Fruit fly (Drosophila melanogaster) whole organism, embryonic: ENCODE measurements around the gene CG15170.

ENCODE experiments used
- Asciz ChIP-seq: fragments of 200-800 bp; sonication (Bioruptor generic); optimal IDR thresholded peaks from 2 replicates; lab custom pipeline; 2017; ENCODE audit warnings: missing biosample characterization, mild to moderate bottlenecking, missing genetic modification characterization, missing genetic modification reagents
- CG10321 ChIP-seq: fragments of 200-800 bp; sonication (Bioruptor generic); IDR thresholded peaks from 2 replicates; pipeline ENCODE4 v1.3.6; 2022; ENCODE audit warnings: missing biosample characterization, missing genetic modification characterization
- CG10959 ChIP-seq: fragments of 200-800 bp; sonication (Bioruptor generic); IDR thresholded peaks from 2 replicates; pipeline ENCODE4 v1.3.6; 2022; ENCODE audit warnings: missing biosample characterization, missing genetic modification characterization
- CG11247 ChIP-seq: fragments of 200-800 bp; sonication (Bioruptor generic); IDR thresholded peaks from 2 replicates; pipeline ENCODE4 v1.3.6; 2022; ENCODE audit warnings: missing biosample characterization, missing genetic modification characterization
- CG1233 ChIP-seq: fragments of 200-800 bp; sonication (Bioruptor generic); optimal IDR thresholded peaks from 4 replicates; lab custom pipeline; 2018; ENCODE audit warnings: missing biosample characterization, mild to moderate bottlenecking, missing genetic modification characterization
- CG12769 ChIP-seq: fragments of 200-800 bp; sonication (Bioruptor generic); optimal IDR thresholded peaks from 2 replicates; lab custom pipeline; 2019; ENCODE audit warnings: missing biosample characterization, mild to moderate bottlenecking, missing genetic modification characterization, moderate library complexity
- CG14965 ChIP-seq: fragments of 200-800 bp; sonication (Bioruptor generic); optimal IDR thresholded peaks from 2 replicates; lab custom pipeline; 2016; ENCODE audit warnings: missing biosample characterization, missing genetic modification characterization, borderline replicate concordance
- CG15269 ChIP-seq: fragments of 200-800 bp; sonication (Bioruptor generic); optimal IDR thresholded peaks from 2 replicates; lab custom pipeline; 2018; ENCODE audit warnings: missing biosample characterization, mild to moderate bottlenecking, missing genetic modification characterization, moderate library complexity
- CG15479 ChIP-seq: fragments of 200-800 bp; sonication (Bioruptor generic); optimal IDR thresholded peaks from 3 replicates; lab custom pipeline; 2019; ENCODE audit warnings: missing biosample characterization, mild to moderate bottlenecking, missing genetic modification characterization, moderate library complexity
- CG1647 ChIP-seq: fragments of 200-800 bp; sonication (Bioruptor generic); optimal IDR thresholded peaks from 3 replicates; lab custom pipeline; 2016; ENCODE audit warnings: missing biosample characterization, missing genetic modification characterization
- CG18011 ChIP-seq: fragments of 200-800 bp; sonication (Bioruptor generic); optimal IDR thresholded peaks from 2 replicates; lab custom pipeline; 2017; ENCODE audit warnings: missing biosample characterization, missing genetic modification characterization, mild to moderate bottlenecking, moderate library complexity, missing genotype
- CG18599 ChIP-seq: fragments of 200-800 bp; sonication (Bioruptor generic); optimal IDR thresholded peaks from 3 replicates; lab custom pipeline; 2017; ENCODE audit warnings: missing biosample characterization, missing genetic modification characterization, mild to moderate bottlenecking, moderate library complexity, missing genetic modification reagents
- CG18619 ChIP-seq: fragments of 200-800 bp; sonication (Bioruptor generic); optimal IDR thresholded peaks from 3 replicates; lab custom pipeline; 2017; ENCODE audit warnings: missing biosample characterization, mild to moderate bottlenecking, missing genetic modification characterization
- CG2202 ChIP-seq: fragments of 200-800 bp; sonication (Bioruptor generic); optimal IDR thresholded peaks from 2 replicates; lab custom pipeline; 2018; ENCODE audit warnings: missing biosample characterization, mild to moderate bottlenecking, missing genetic modification characterization
- CG31365 ChIP-seq: fragments of 200-800 bp; sonication (Bioruptor generic); optimal IDR thresholded peaks from 2 replicates; lab custom pipeline; 2018; ENCODE audit warnings: missing biosample characterization, mild to moderate bottlenecking, missing genetic modification characterization
- CG32767 ChIP-seq: fragments of 200-800 bp; sonication (Bioruptor generic); IDR thresholded peaks from 2 replicates; pipeline ENCODE4 v1.3.6; 2022; ENCODE audit warnings: missing biosample characterization, missing genetic modification characterization
- CG4404 ChIP-seq: fragments of 200-800 bp; sonication (Bioruptor generic); IDR thresholded peaks from 2 replicates; pipeline ENCODE4 v1.3.6; 2022; ENCODE audit warnings: missing biosample characterization, missing genetic modification characterization
- CG6689 ChIP-seq: fragments of 200-800 bp; sonication (Bioruptor generic); IDR thresholded peaks from 2 replicates; pipeline ENCODE4 v1.3.6; 2022; ENCODE audit warnings: missing biosample characterization, missing genetic modification characterization
- CG7987 ChIP-seq: fragments of 200-800 bp; sonication (Bioruptor generic); optimal IDR thresholded peaks from 2 replicates; lab custom pipeline; 2018; ENCODE audit warnings: missing biosample characterization, mild to moderate bottlenecking, missing genetic modification characterization, moderate library complexity
- CG9215 ChIP-seq: fragments of 200-800 bp; sonication (Bioruptor generic); IDR thresholded peaks from 2 replicates; pipeline ENCODE4 v1.3.6; 2022; ENCODE audit warnings: missing biosample characterization, missing genetic modification characterization
- Eip74EF ChIP-seq, 2 experiments: fragments of 200-800 bp in 1 of 2; fragments of >200 bp in 1 of 2; sonication (Bioruptor generic) in 1 of 2; optimal IDR thresholded peaks; 2 replicates each; lab custom pipeline; 2017 to 2019; ENCODE audit warnings: missing biosample characterization in 2 of 2, missing genetic modification characterization in 2 of 2, mild to moderate bottlenecking in 1 of 2, moderate library complexity in 1 of 2
- H2.0 ChIP-seq: fragments of 200-800 bp; sonication (Bioruptor generic); IDR thresholded peaks from 2 replicates; pipeline ENCODE4 v1.3.6; 2022; ENCODE audit warnings: missing biosample characterization, missing genetic modification characterization
- Hey ChIP-seq: fragments of 200-800 bp; sonication (Bioruptor generic); optimal IDR thresholded peaks from 3 replicates; lab custom pipeline; 2018; ENCODE audit warnings: missing biosample characterization, mild to moderate bottlenecking, missing genetic modification characterization
- Hmx ChIP-seq: fragments of 200-800 bp; sonication (Bioruptor generic); optimal IDR thresholded peaks from 2 replicates; lab custom pipeline; 2016; ENCODE audit warnings: missing biosample characterization, missing genetic modification characterization
- Hr39 ChIP-seq: fragments of >200 bp; optimal IDR thresholded peaks from 2 replicates; lab custom pipeline; 2017
- Jarid2 ChIP-seq: fragments of 200-800 bp; sonication (Bioruptor generic); optimal IDR thresholded peaks from 3 replicates; lab custom pipeline; 2017; ENCODE audit warnings: mild to moderate bottlenecking, missing biosample characterization, missing genetic modification reagents, missing genetic modification characterization
- Myb ChIP-seq: fragments of 200-800 bp; sonication (Bioruptor generic); optimal IDR thresholded peaks from 2 replicates; lab custom pipeline; 2016; ENCODE audit warnings: missing biosample characterization, missing genetic modification characterization
- Sin3A ChIP-seq: fragments of >200 bp; optimal IDR thresholded peaks from 2 replicates; lab custom pipeline; 2018
- Sry-β ChIP-seq: fragments of 200-800 bp; sonication (Bioruptor generic); optimal IDR thresholded peaks from 2 replicates; lab custom pipeline; 2018; ENCODE audit warnings: missing biosample characterization, mild to moderate bottlenecking, missing genetic modification characterization, moderate library complexity
- Xbp1 ChIP-seq: fragments of 200-800 bp; sonication (Bioruptor generic); optimal IDR thresholded peaks from 3 replicates; lab custom pipeline; 2016; ENCODE audit warnings: missing biosample characterization, mild to moderate bottlenecking, missing genetic modification characterization
- bcd ChIP-seq: fragments of 200-800 bp; sonication (Bioruptor generic); optimal IDR thresholded peaks from 2 replicates; lab custom pipeline; 2017; ENCODE audit warnings: missing biosample characterization, mild to moderate bottlenecking, missing genetic modification characterization
- btn ChIP-seq: fragments of 200-800 bp; sonication (Bioruptor generic); optimal IDR thresholded peaks from 2 replicates; lab custom pipeline; 2016; ENCODE audit warnings: missing biosample characterization, missing genetic modification characterization
- chm ChIP-seq: fragments of 200-800 bp; sonication (Bioruptor generic); IDR thresholded peaks from 2 replicates; pipeline ENCODE4 v1.3.6; 2022; ENCODE audit warnings: missing biosample characterization, missing genetic modification characterization
- cwo ChIP-seq: fragments of 200-800 bp; sonication (Bioruptor generic); optimal IDR thresholded peaks from 3 replicates; lab custom pipeline; 2017; ENCODE audit warnings: missing biosample characterization, missing genetic modification characterization, mild to moderate bottlenecking, moderate library complexity, missing genetic modification reagents
- fd102C ChIP-seq: fragments of 200-800 bp; sonication (Bioruptor generic); optimal IDR thresholded peaks from 2 replicates; lab custom pipeline; 2018; ENCODE audit warnings: missing biosample characterization, mild to moderate bottlenecking, missing genetic modification characterization, moderate library complexity
- gem ChIP-seq: fragments of 200-800 bp; sonication (Bioruptor generic); optimal IDR thresholded peaks from 2 replicates; lab custom pipeline; 2019; ENCODE audit warnings: missing biosample characterization, mild to moderate bottlenecking, missing genetic modification characterization, moderate library complexity
- her ChIP-seq: fragments of 200-800 bp; sonication (Bioruptor generic); optimal IDR thresholded peaks from 2 replicates; lab custom pipeline; 2016; ENCODE audit warnings: missing biosample characterization, missing genetic modification characterization
- hkb ChIP-seq, 2 experiments: fragments of 200-800 bp in 1 of 2; fragments of >200 bp in 1 of 2; sonication (Bioruptor generic) in 1 of 2; IDR thresholded peaks in 1 of 2; optimal IDR thresholded peaks in 1 of 2; 2 replicates each; pipeline versions ENCODE4 v1.3.6 to Lab custom; 2017 to 2022; ENCODE audit warnings: missing biosample characterization in 1 of 2, missing genetic modification characterization in 1 of 2
- hth ChIP-seq: fragments of >200 bp; optimal IDR thresholded peaks from 2 replicates; lab custom pipeline; 2017; ENCODE audit warnings: inconsistent platforms
- ind ChIP-seq: fragments of 200-800 bp; sonication (Bioruptor generic); optimal IDR thresholded peaks from 3 replicates; lab custom pipeline; 2016; ENCODE audit warnings: missing biosample characterization, missing genetic modification characterization
- insv ChIP-seq, 2 experiments: fragments of 200-800 bp; sonication (Bioruptor generic); optimal IDR thresholded peaks; 3 replicates each; lab custom pipeline; 2016 to 2018; ENCODE audit warnings: missing biosample characterization in 2 of 2, missing genetic modification characterization in 2 of 2
- jigr1 ChIP-seq: fragments of 200-800 bp; sonication (Bioruptor generic); IDR thresholded peaks from 3 replicates; pipeline ENCODE4 v1.3.6; 2022; ENCODE audit warnings: missing biosample characterization, missing genetic modification characterization
- lmd ChIP-seq: fragments of 200-800 bp; sonication (Bioruptor generic); IDR thresholded peaks from 2 replicates; pipeline ENCODE4 v1.3.6; 2022; ENCODE audit warnings: missing biosample characterization, missing genetic modification characterization
- mirr ChIP-seq: fragments of 200-800 bp; sonication (Bioruptor generic); optimal IDR thresholded peaks from 3 replicates; lab custom pipeline; 2018; ENCODE audit warnings: missing biosample characterization, mild to moderate bottlenecking, missing genetic modification characterization
- psq ChIP-seq: fragments of 200-800 bp; sonication (Bioruptor generic); optimal IDR thresholded peaks from 2 replicates; lab custom pipeline; 2017; ENCODE audit warnings: missing biosample characterization, missing genetic modification characterization
- pum ChIP-seq: fragments of 200-800 bp; sonication (Bioruptor generic); optimal IDR thresholded peaks from 2 replicates; lab custom pipeline; 2016; ENCODE audit warnings: missing biosample characterization, missing genetic modification characterization
- ro ChIP-seq: fragments of 200-800 bp; sonication (Bioruptor generic); IDR thresholded peaks from 2 replicates; pipeline ENCODE4 v1.3.6; 2022; ENCODE audit warnings: missing biosample characterization, missing genetic modification characterization
- schlank ChIP-seq: fragments of 200-800 bp; sonication (Bioruptor generic); optimal IDR thresholded peaks from 2 replicates; lab custom pipeline; 2018; ENCODE audit warnings: missing biosample characterization, mild to moderate bottlenecking, missing genetic modification characterization
- scrt ChIP-seq: fragments of 200-800 bp; sonication (Bioruptor generic); optimal IDR thresholded peaks from 2 replicates; lab custom pipeline; 2018; ENCODE audit warnings: missing biosample characterization, mild to moderate bottlenecking, missing genetic modification characterization, moderate library complexity
- sim ChIP-seq: fragments of 200-800 bp; sonication (Bioruptor generic); IDR thresholded peaks from 2 replicates; pipeline ENCODE4 v1.3.6; 2022; ENCODE audit warnings: missing biosample characterization, missing genetic modification characterization
- unpg ChIP-seq: fragments of 200-800 bp; sonication (Bioruptor generic); optimal IDR thresholded peaks from 3 replicates; lab custom pipeline; 2018; ENCODE audit warnings: missing biosample characterization, mild to moderate bottlenecking, missing genetic modification characterization, moderate library complexity
- usp ChIP-seq: fragments of >200 bp; optimal IDR thresholded peaks from 2 replicates; lab custom pipeline; 2017; ENCODE audit warnings: missing biosample characterization, missing genetic modification characterization

Gene CG15170

dm6 chr2L:18966844-18967243 is 23.2 kb downstream of the CG15170 start (continued):
- TF ChIP-seq psq (GFP tag; lab: Kevin White, UChicago), result no peak
- TF ChIP-seq hth (lab: Kevin White, UChicago), result no peak
- TF ChIP-seq hkb (optimal IDR thresholded peaks at IDR 0.05; lab: Kevin White, UChicago), result no peak
- TF ChIP-seq hkb (GFP tag; IDR thresholded peaks at IDR 0.05; lab: Robert Waterston, UW), result peak; percentile 48; the same call in 1 of the 2 replicates
- TF ChIP-seq CG11247 (GFP tag; lab: Robert Waterston, UW), result no peak
- TF ChIP-seq jigr1 (GFP tag; lab: Robert Waterston, UW), result no peak
- no peak for TF ChIP-seq Hr39 (lab: Kevin White, UChicago)
- TF ChIP-seq CG18011 (GFP tag; lab: Kevin White, UChicago), result no peak
- no peak for TF ChIP-seq Xbp1 (GFP tag; lab: Kevin White, UChicago)
- no peak for TF ChIP-seq Hey (tag; lab: Kevin White, UChicago)
- no peak for TF ChIP-seq Eip74EF (GFP tag; optimal IDR thresholded peaks at IDR 0.05; lab: Kevin White, UChicago)
- TF ChIP-seq CG9215, result peak; percentile 71
- TF ChIP-seq CG18619 (GFP tag; lab: Kevin White, UChicago), result no peak
- TF ChIP-seq sim (GFP tag; lab: Robert Waterston, UW), result no peak
- peak; percentile 48; the same call in 1 of the 2 replicates for TF ChIP-seq lmd
- peak; percentile 65 for TF ChIP-seq CG15269 (tag; lab: Kevin White, UChicago)
- TF ChIP-seq cwo (GFP tag; lab: Kevin White, UChicago), result peak; percentile 59
- TF ChIP-seq mirr (GFP tag; lab: Kevin White, UChicago), result no peak
- TF ChIP-seq CG1233, result peak; percentile 34
- no peak for TF ChIP-seq Sin3A (lab: Kevin White, UChicago)
- no peak for TF ChIP-seq Asciz (GFP tag; lab: Kevin White, UChicago)
- TF ChIP-seq gem (tag; lab: Kevin White, UChicago), result peak; percentile 61
- TF ChIP-seq schlank, result no peak
- TF ChIP-seq CG32767 (GFP tag; lab: Robert Waterston, UW), result no peak
- no peak for TF ChIP-seq CG4404
- TF ChIP-seq CG10321 (GFP tag; lab: Robert Waterston, UW), result no peak
- TF ChIP-seq Jarid2 (GFP tag; lab: Kevin White, UChicago), result no peak
- TF ChIP-seq CG10959 (GFP tag; lab: Robert Waterston, UW), result no peak
- no peak for TF ChIP-seq usp (GFP tag; lab: Kevin White, UChicago)
- TF ChIP-seq bcd (GFP tag; lab: Kevin White, UChicago), result peak; percentile 29
- TF ChIP-seq H2.0 (GFP tag; lab: Robert Waterston, UW), result no peak
- no peak for TF ChIP-seq CG7987 (GFP tag; lab: Kevin White, UChicago)
- TF ChIP-seq chm (GFP tag; lab: Robert Waterston, UW), result no peak
- no peak for TF ChIP-seq insv (GFP tag; optimal IDR thresholded peaks at IDR 0.05; lab: Kevin White, UChicago)
- no peak for TF ChIP-seq CG14965 (GFP tag; lab: Kevin White, UChicago)
- TF ChIP-seq unpg (GFP tag; lab: Kevin White, UChicago), result peak; percentile 26
- TF ChIP-seq scrt (GFP tag; lab: Kevin White, UChicago), result peak; percentile 13
- TF ChIP-seq CG12769 (tag; lab: Kevin White, UChicago), result no peak
- TF ChIP-seq CG31365 (tag; lab: Kevin White, UChicago), result no peak
- TF ChIP-seq her (GFP tag; lab: Kevin White, UChicago), result no peak
- TF ChIP-seq fd102C (GFP tag; lab: Kevin White, UChicago), result no peak
- peak; percentile 86 for TF ChIP-seq CG18599 (GFP tag; lab: Kevin White, UChicago)
- no peak for TF ChIP-seq CG1647 (GFP tag; lab: Kevin White, UChicago)
- no peak for TF ChIP-seq CG2202 (tag; lab: Kevin White, UChicago)
- TF ChIP-seq ind (GFP tag; lab: Kevin White, UChicago), result peak; percentile 41
- TF ChIP-seq Myb (GFP tag; lab: Kevin White, UChicago), result no peak
- TF ChIP-seq ro (GFP tag; lab: Robert Waterston, UW), result no peak
- no peak for TF ChIP-seq Sry-β (GFP tag; lab: Kevin White, UChicago)
- TF ChIP-seq btn (GFP tag; lab: Kevin White, UChicago), result no peak
- no peak for TF ChIP-seq CG15479 (GFP tag; lab: Kevin White, UChicago)
- no peak for TF ChIP-seq Hmx
- TF ChIP-seq pum (GFP tag; lab: Kevin White, UChicago), result no peak
- no peak for TF ChIP-seq CG6689 (GFP tag; lab: Robert Waterston, UW)
